Worm (Caenorhabditis elegans): Measurements from ENCODE around the gene R08B4.3.

DNA sequence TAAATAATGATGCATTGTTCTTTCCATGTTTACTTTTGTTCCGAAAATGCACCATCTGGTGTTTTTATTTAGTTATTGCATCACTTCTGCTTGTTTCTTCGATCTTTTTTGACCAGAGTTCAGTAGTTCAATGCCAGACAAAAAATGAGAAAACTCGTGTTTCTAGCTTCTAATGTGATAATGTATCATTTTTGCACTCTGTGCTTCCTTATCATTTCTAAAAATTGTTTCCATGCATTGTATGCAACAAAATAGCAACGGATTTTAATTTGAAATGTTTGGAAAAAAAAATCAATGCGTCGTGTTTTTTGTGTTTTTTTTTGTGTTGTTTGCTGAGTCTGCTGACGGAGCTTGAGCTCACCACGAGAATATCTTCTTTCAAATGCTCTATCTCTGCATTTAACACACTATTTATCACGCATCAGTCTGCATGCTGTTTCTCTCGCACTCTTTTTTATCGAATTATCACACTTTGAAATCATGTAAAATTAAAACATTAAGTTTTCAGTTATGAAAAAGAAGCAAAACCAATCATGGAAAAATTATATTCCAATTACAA lies 40.6 kb downstream of the R08B4.3 start, which contains the start of gene sulp-7:
- TF ChIP-seq ama-1 (optimal IDR thresholded peaks at IDR 0.05) (no peak), flt-1 (GFP tag; IDR thresholded peaks at IDR 0.05) (no peak)
